Worm (Caenorhabditis elegans): ENCODE results near the gene hsp-75.

Gene hsp-75

ce11 chrIII:7210486-7210885 lies 16.0 kb downstream of the hsp-75 start:
- no peak for TF ChIP-seq mab-5 (tag; optimal IDR thresholded peaks at IDR 0.05)
- no peak for TF ChIP-seq elt-3 (tag; optimal IDR thresholded peaks at IDR 0.05)
- TF ChIP-seq unc-62 (GFP tag; optimal IDR thresholded peaks at IDR 0.05) = no peak
- TF ChIP-seq unc-55 (GFP tag; optimal IDR thresholded peaks at IDR 0.05) = peak; percentile 22

ce11 chrIII:7209721-7210120 lies 16.8 kb downstream of the hsp-75 start, which contains the start of gene R151.2:
TSS of gene R151.2 (plus strand) at chrIII:7209967.
- TF ChIP-seq lin-13 (GFP tag; optimal IDR thresholded peaks at IDR 0.05) (no peak), ceh-82 (tag; optimal IDR thresholded peaks at IDR 0.05) (no peak)

- peak; percentile 98 to 100 for TF ChIP-seq lsy-2 (tag; optimal IDR thresholded peaks at IDR 0.05)
- TF ChIP-seq R02D3.7 (tag; optimal IDR thresholded peaks at IDR 0.05) = peak; percentile 28
- TF ChIP-seq lin-11 (tag; optimal IDR thresholded peaks at IDR 0.05) = peak; percentile 94
- TF ChIP-seq alr-1 (tag; optimal IDR thresholded peaks at IDR 0.05) = no peak
- TF ChIP-seq mdl-1 (tag; optimal IDR thresholded peaks at IDR 0.05) = peak in 1 of 2 experiments; percentile 68
- peak; percentile 89 for TF ChIP-seq gmeb-1 (tag; optimal IDR thresholded peaks at IDR 0.05)
- TF ChIP-seq nhr-129 (tag; optimal IDR thresholded peaks at IDR 0.05) = peak; percentile 90
- TF ChIP-seq ztf-1 (GFP tag; conservative IDR thresholded peaks at IDR 0.05) = no peak
- TF ChIP-seq ceh-16 (tag; optimal IDR thresholded peaks at IDR 0.05) = peak; percentile 17
- TF ChIP-seq ama-1 (optimal IDR thresholded peaks at IDR 0.05) = peak; percentile 41
- TF ChIP-seq zag-1 (tag; optimal IDR thresholded peaks at IDR 0.05) = peak; percentile 70
- no peak for TF ChIP-seq unc-62 (GFP tag; optimal IDR thresholded peaks at IDR 0.05)
- TF ChIP-seq sma-3 (GFP tag; optimal IDR thresholded peaks at IDR 0.05) = peak; percentile 91
- no peak for TF ChIP-seq nhr-237 (tag; optimal IDR thresholded peaks at IDR 0.05)
- TF ChIP-seq Y55F3AM.14 (GFP tag; optimal IDR thresholded peaks at IDR 0.05) = no peak
- TF ChIP-seq nhr-21 (tag; optimal IDR thresholded peaks at IDR 0.05) = peak; percentile 88
- peak; percentile 80 for TF ChIP-seq sem-4 (tag; optimal IDR thresholded peaks at IDR 0.05)
- TF ChIP-seq nhr-6 (tag; optimal IDR thresholded peaks at IDR 0.05) = peak; percentile 58
- peak; percentile 73 for TF ChIP-seq ztf-4 (tag; optimal IDR thresholded peaks at IDR 0.05)
- TF ChIP-seq nhr-23 (tag; optimal IDR thresholded peaks at IDR 0.05) = no peak
- peak; percentile 99 for TF ChIP-seq unc-55 (GFP tag; optimal IDR thresholded peaks at IDR 0.05)
- peak; percentile 77 for TF ChIP-seq fos-1 (tag; optimal IDR thresholded peaks at IDR 0.05)
- TF ChIP-seq ceh-82 (tag; optimal IDR thresholded peaks at IDR 0.05) = peak; percentile 25
- no peak for TF ChIP-seq lin-39 (tag; optimal IDR thresholded peaks at IDR 0.05)
- peak; percentile 77 for TF ChIP-seq F13H6.1 (tag; optimal IDR thresholded peaks at IDR 0.05)
- peak; percentile 92 for TF ChIP-seq C34F6.9 (tag; optimal IDR thresholded peaks at IDR 0.05)
- TF ChIP-seq skn-1 (tag; optimal IDR thresholded peaks at IDR 0.05) = peak; percentile 5
- peak; percentile 80 for TF ChIP-seq mab-5 (tag; optimal IDR thresholded peaks at IDR 0.05)
- TF ChIP-seq nhr-12 (tag; optimal IDR thresholded peaks at IDR 0.05) = no peak
- TF ChIP-seq snpc-4 (tag; optimal IDR thresholded peaks at IDR 0.05) = peak; percentile 47
- TF ChIP-seq egl-27 (tag; optimal IDR thresholded peaks at IDR 0.05) = peak; percentile 76
- TF ChIP-seq aly-2 (tag; optimal IDR thresholded peaks at IDR 0.05) = no peak
- peak; percentile 72 for TF ChIP-seq blmp-1 (tag; optimal IDR thresholded peaks at IDR 0.05; ENCODE audit: insufficient read depth)
- no peak for TF ChIP-seq mbf-1 (tag; optimal IDR thresholded peaks at IDR 0.05)
- peak; percentile 89 for TF ChIP-seq nhr-25 (tag; optimal IDR thresholded peaks at IDR 0.05)
- peak; percentile 95 for TF ChIP-seq crh-2 (tag; optimal IDR thresholded peaks at IDR 0.05)
- TF ChIP-seq ZK546.5 (tag; optimal IDR thresholded peaks at IDR 0.05) = peak; percentile 85
- TF ChIP-seq peb-1 (tag; optimal IDR thresholded peaks at IDR 0.05) = no peak
- no peak for TF ChIP-seq elt-3 (tag; optimal IDR thresholded peaks at IDR 0.05)
- TF ChIP-seq nhr-11 (tag; optimal IDR thresholded peaks at IDR 0.05) = no peak
- peak; percentile 50 for TF ChIP-seq nhr-77 (tag; optimal IDR thresholded peaks at IDR 0.05)
- TF ChIP-seq ztf-11 (tag; optimal IDR thresholded peaks at IDR 0.05) = no peak
- TF ChIP-seq lin-13 (GFP tag; optimal IDR thresholded peaks at IDR 0.05) = peak; percentile 93
- TF ChIP-seq nhr-10 (tag; optimal IDR thresholded peaks at IDR 0.05) = no peak
- no peak for TF ChIP-seq dmd-4 (tag; optimal IDR thresholded peaks at IDR 0.05)
- TF ChIP-seq elt-1 (tag; optimal IDR thresholded peaks at IDR 0.05) = no peak
- no peak for TF ChIP-seq unc-39 (tag; optimal IDR thresholded peaks at IDR 0.05)
- TF ChIP-seq sma-9 (GFP tag; optimal IDR thresholded peaks at IDR 0.05) = peak; percentile 86
- TF ChIP-seq sma-9 (tag; optimal IDR thresholded peaks at IDR 0.05) = no peak
Observed at ce11 chrIII:7207903-7208497, 18.5 kb downstream of the hsp-75 start, which contains the start of gene rpl-6. TSS of gene rpl-6 (plus strand) at chrIII:7208447.
